Worm (Caenorhabditis elegans) whole organism, young adult: ENCODE measurements around the gene F41G3.21.

Experiments used
- C06A6.2 ChIP-seq: fragments of 200-800 bp; sonication (Bioruptor generic); conservative IDR thresholded peaks from 2 replicates; pipeline ENCODE4 v1.3.6; 2022; ENCODE audit warnings: missing genetic modification characterization, missing compliant biosample characterization
- D2030.7 ChIP-seq: fragments of 200-800 bp; sonication (Bioruptor generic); IDR thresholded peaks from 2 replicates; pipeline ENCODE4 v1.3.6; 2022; ENCODE audit warnings: missing genetic modification reagents, missing genetic modification characterization, missing compliant biosample characterization
- F10E7.11 ChIP-seq: sonication (generic microtip); optimal IDR thresholded peaks from 2 replicates; lab custom pipeline; 2017; ENCODE audit warnings: mild to moderate bottlenecking, missing genetic modification characterization, moderate library complexity, missing compliant biosample characterization
- F23B12.7 ChIP-seq: sonication (generic microtip); optimal IDR thresholded peaks from 2 replicates; lab custom pipeline; 2017; ENCODE audit warnings: missing genetic modification characterization, mild to moderate bottlenecking, missing compliant biosample characterization, antibody characterized with exemption, moderate library complexity; ENCODE audit not compliant: insufficient read depth
- F39B2.1 ChIP-seq: fragments of 200-800 bp; sonication (Bioruptor generic); IDR thresholded peaks from 2 replicates; pipeline ENCODE4 v1.3.6; 2022; ENCODE audit warnings: missing genetic modification reagents, missing genetic modification characterization, missing compliant biosample characterization
- K11D2.4 ChIP-seq: fragments of 200-800 bp; sonication (Bioruptor generic); IDR thresholded peaks from 2 replicates; pipeline ENCODE4 v1.3.6; 2022; ENCODE audit warnings: missing genetic modification reagents, missing genetic modification characterization, missing compliant biosample characterization
- K12H6.12 ChIP-seq: fragments of 200-800 bp; sonication (Bioruptor generic); optimal IDR thresholded peaks from 2 replicates; lab custom pipeline; 2018; ENCODE audit warnings: mild to moderate bottlenecking, missing genetic modification characterization, missing compliant biosample characterization
- Y67H2A.10 ChIP-seq: fragments of 200-800 bp; sonication (Bioruptor generic); conservative IDR thresholded peaks from 2 replicates; pipeline ENCODE4 v1.3.6; 2022; ENCODE audit warnings: missing genetic modification reagents, missing genetic modification characterization, missing compliant biosample characterization
- ZK185.1 ChIP-seq: sonication (generic microtip); optimal IDR thresholded peaks from 2 replicates; lab custom pipeline; 2016; ENCODE audit warnings: mild to moderate bottlenecking, missing genetic modification characterization, missing compliant biosample characterization; ENCODE audit not compliant: poor library complexity, severe bottlenecking
- akir-1 ChIP-seq: fragments of 200-800 bp; sonication (Bioruptor generic); optimal IDR thresholded peaks from 2 replicates; lab custom pipeline; 2018; ENCODE audit warnings: mild to moderate bottlenecking, missing genetic modification characterization, moderate library complexity, missing compliant biosample characterization
- attf-3 ChIP-seq: fragments of 200-800 bp; sonication (Bioruptor generic); conservative IDR thresholded peaks from 2 replicates; pipeline ENCODE4 v1.3.6; 2022; ENCODE audit warnings: missing genetic modification reagents, missing genetic modification characterization, missing compliant biosample characterization
- attf-6 ChIP-seq: fragments of 200-800 bp; sonication (Bioruptor generic); IDR thresholded peaks from 2 replicates; pipeline ENCODE4 v1.3.6; 2022; ENCODE audit warnings: missing genetic modification reagents, missing genetic modification characterization, missing compliant biosample characterization
- bed-1 ChIP-seq: fragments of 200-800 bp; sonication (Bioruptor generic); IDR thresholded peaks from 2 replicates; pipeline ENCODE4 v1.3.6; 2022; ENCODE audit warnings: missing genetic modification reagents, missing genetic modification characterization, missing compliant biosample characterization
- ccch-3 ChIP-seq: fragments of 200-800 bp; sonication (Bioruptor generic); optimal IDR thresholded peaks from 2 replicates; lab custom pipeline; 2018; ENCODE audit warnings: mild to moderate bottlenecking, missing genetic modification characterization, missing compliant biosample characterization
- cebp-2 ChIP-seq: fragments of 200-800 bp; sonication (Bioruptor generic); IDR thresholded peaks from 2 replicates; pipeline ENCODE4 v1.3.6; 2022; ENCODE audit warnings: missing genetic modification characterization, missing compliant biosample characterization
- dpl-1 ChIP-seq: fragments of 150-350 bp; optimal IDR thresholded peaks from 2 replicates; lab custom pipeline; 2014; ENCODE audit warnings: missing biosample characterization, missing genetic modification reagents, missing genetic modification characterization
- egl-44 ChIP-seq: fragments of 200-800 bp; sonication (Bioruptor generic); IDR thresholded peaks from 2 replicates; pipeline ENCODE4 v1.3.6; 2022; ENCODE audit warnings: missing genetic modification reagents, missing genetic modification characterization, missing compliant biosample characterization
- egrh-3 ChIP-seq: fragments of 200-800 bp; sonication (Bioruptor generic); IDR thresholded peaks from 2 replicates; pipeline ENCODE4 v1.3.6; 2022; ENCODE audit warnings: missing genetic modification reagents, missing genetic modification characterization, missing compliant biosample characterization
- gei-17 ChIP-seq: fragments of 200-800 bp; sonication (Bioruptor generic); optimal IDR thresholded peaks from 2 replicates; lab custom pipeline; 2018; ENCODE audit warnings: mild to moderate bottlenecking, missing genetic modification characterization, missing compliant biosample characterization
- him-1 ChIP-seq: sonication (generic microtip); optimal IDR thresholded peaks from 2 replicates; lab custom pipeline; 2016; ENCODE audit warnings: missing genotype, missing genetic modification reagents, missing genetic modification characterization, missing compliant biosample characterization
- hrde-1 ChIP-seq: sonication (generic microtip); optimal IDR thresholded peaks from 2 replicates; lab custom pipeline; 2016; ENCODE audit warnings: missing genetic modification characterization, mild to moderate bottlenecking, missing compliant biosample characterization, moderate library complexity, missing genotype, missing genetic modification reagents, borderline replicate concordance
- lag-1 ChIP-seq: fragments of 200-800 bp; sonication (Bioruptor generic); IDR thresholded peaks from 2 replicates; pipeline ENCODE4 v1.3.6; 2022; ENCODE audit warnings: missing genetic modification reagents, missing genetic modification characterization, missing compliant biosample characterization
- lsl-1 ChIP-seq: fragments of 200-800 bp; sonication (Bioruptor generic); optimal IDR thresholded peaks from 2 replicates; lab custom pipeline; 2018; ENCODE audit warnings: mild to moderate bottlenecking, missing genetic modification characterization, moderate library complexity, missing compliant biosample characterization
- lsy-27 ChIP-seq: sonication (generic microtip); optimal IDR thresholded peaks from 2 replicates; lab custom pipeline; 2017; ENCODE audit warnings: missing genetic modification characterization, mild to moderate bottlenecking, missing compliant biosample characterization, antibody characterized with exemption, missing genotype, borderline replicate concordance; ENCODE audit not compliant: insufficient read depth
- madf-3 ChIP-seq: fragments of 200-800 bp; sonication (Bioruptor generic); IDR thresholded peaks from 2 replicates; pipeline ENCODE4 v1.3.6; 2022; ENCODE audit warnings: missing genetic modification reagents, missing genetic modification characterization, missing compliant biosample characterization
- madf-6 ChIP-seq: fragments of 200-800 bp; sonication (Bioruptor generic); IDR thresholded peaks from 2 replicates; pipeline ENCODE4 v1.3.6; 2022; ENCODE audit warnings: missing genetic modification reagents, missing genetic modification characterization, missing compliant biosample characterization
- madf-8 ChIP-seq: fragments of 200-800 bp; sonication (Bioruptor generic); conservative IDR thresholded peaks from 2 replicates; pipeline ENCODE4 v1.3.6; 2022; ENCODE audit warnings: missing genetic modification reagents, missing genetic modification characterization, missing compliant biosample characterization
- mxl-1 ChIP-seq: sonication (generic microtip); optimal IDR thresholded peaks from 2 replicates; lab custom pipeline; 2016; ENCODE audit warnings: missing genetic modification characterization, missing compliant biosample characterization
- nhr-27 ChIP-seq: fragments of 200-800 bp; sonication (Bioruptor generic); optimal IDR thresholded peaks from 2 replicates; lab custom pipeline; 2018; ENCODE audit warnings: mild to moderate bottlenecking, missing genetic modification characterization, moderate library complexity, missing compliant biosample characterization
- nhr-80 ChIP-seq: sonication (generic microtip); optimal IDR thresholded peaks from 2 replicates; lab custom pipeline; 2016; ENCODE audit warnings: missing genetic modification characterization, missing compliant biosample characterization
- nhr-90 ChIP-seq: sonication (generic microtip); optimal IDR thresholded peaks from 2 replicates; lab custom pipeline; 2016; ENCODE audit warnings: missing genotype, mild to moderate bottlenecking, missing genetic modification characterization, missing compliant biosample characterization
- pbrm-1 ChIP-seq: fragments of 200-800 bp; sonication (Bioruptor generic); IDR thresholded peaks from 2 replicates; pipeline ENCODE4 v1.3.6; 2022; ENCODE audit warnings: missing genetic modification reagents, missing genetic modification characterization, missing compliant biosample characterization
- snpc-1.1 ChIP-seq: sonication (generic microtip); optimal IDR thresholded peaks from 2 replicates; lab custom pipeline; 2017; ENCODE audit warnings: missing genetic modification characterization, mild to moderate bottlenecking, missing compliant biosample characterization, antibody characterized with exemption, moderate library complexity, missing genotype, missing genetic modification reagents; ENCODE audit not compliant: insufficient read depth
- snpc-1.3 ChIP-seq: sonication (generic microtip); optimal IDR thresholded peaks from 2 replicates; lab custom pipeline; 2017; ENCODE audit warnings: missing genetic modification characterization, mild to moderate bottlenecking, missing compliant biosample characterization, antibody characterized with exemption, moderate library complexity, missing genotype, missing genetic modification reagents; ENCODE audit not compliant: insufficient read depth
- somi-1 ChIP-seq: fragments of 200-800 bp; sonication (Bioruptor generic); optimal IDR thresholded peaks from 2 replicates; lab custom pipeline; 2018; ENCODE audit warnings: mild to moderate bottlenecking, missing genetic modification characterization, missing compliant biosample characterization

The F41G3.21 gene

DNA sequence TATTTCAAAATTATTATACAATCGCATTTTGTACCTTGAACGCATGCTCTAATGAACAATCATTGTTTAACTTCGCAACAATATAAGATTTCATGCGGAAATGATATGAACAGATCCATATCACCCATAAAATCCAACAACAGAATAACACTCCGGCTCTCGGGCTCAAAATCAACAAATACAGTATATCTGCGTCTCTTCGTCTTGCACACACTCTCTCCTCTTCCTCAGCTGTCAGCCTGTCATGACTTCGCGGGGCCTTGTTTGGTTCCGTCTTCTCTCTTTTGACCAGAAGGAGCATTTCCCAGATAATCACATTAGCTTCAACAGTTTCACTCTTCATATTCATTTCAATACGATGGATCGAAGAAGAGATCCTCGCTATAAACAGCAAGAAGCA is 3.5 kb upstream of the F41G3.21 start, which contains the start of gene F41G3.3:
TSS of gene F41G3.3 (plus strand) at position 301 of the 400 bp plus-strand sequence.
- no peak for TF ChIP-seq nhr-80
- no peak for TF ChIP-seq F39B2.1 (GFP tag; lab: Robert Waterston, UW)
- no peak for TF ChIP-seq attf-6 (GFP tag; lab: Robert Waterston, UW)
- no peak for TF ChIP-seq akir-1 (GFP tag; lab: Kevin White, UChicago)
- no peak for TF ChIP-seq egrh-3 (GFP tag; lab: Robert Waterston, UW)
- no peak for TF ChIP-seq lsy-27 (tag; lab: Kevin White, UChicago)
- TF ChIP-seq snpc-1.3 (tag; lab: Kevin White, UChicago): no peak
- TF ChIP-seq cebp-2: no peak
- TF ChIP-seq K11D2.4: no peak
- TF ChIP-seq nhr-90 (tag; lab: Kevin White, UChicago): no peak
- TF ChIP-seq lsl-1 (GFP tag; lab: Kevin White, UChicago): no peak
- TF ChIP-seq F10E7.11 (tag; lab: Kevin White, UChicago): no peak
- TF ChIP-seq C06A6.2 (GFP tag; lab: Robert Waterston, UW): no peak
- TF ChIP-seq snpc-1.1: no peak

DNA sequence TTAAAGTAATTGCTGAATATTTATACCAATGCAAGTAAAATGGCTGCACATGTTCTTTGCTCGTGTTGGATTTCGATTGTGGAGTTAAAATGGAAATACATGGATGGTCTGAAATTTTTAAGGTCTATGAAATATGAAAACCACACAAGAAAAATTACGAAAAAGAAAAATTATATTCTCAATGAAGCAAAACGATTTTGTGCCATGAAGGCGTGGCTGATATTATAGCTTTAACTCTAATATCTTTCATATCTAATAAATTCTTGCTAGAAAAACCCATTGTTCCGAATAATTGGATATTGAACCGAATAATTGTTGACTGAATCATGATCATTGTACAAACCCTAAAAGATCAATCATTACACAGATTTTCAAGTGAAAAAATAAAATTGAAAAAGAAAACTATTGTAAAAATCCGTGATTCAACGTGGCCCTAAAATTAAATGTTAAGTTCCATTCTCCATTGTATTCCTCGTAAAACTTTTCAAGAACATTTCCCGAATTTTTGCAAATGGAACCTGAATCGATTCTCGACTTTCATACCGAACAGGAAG is 2.0 kb upstream of the F41G3.21 start, which contains the start of the genes srx-95 and fis-1:
TSS of gene srx-95 (minus strand) at position 101 of the 554 bp plus-strand sequence.
TSS of gene fis-1 (plus strand) at position 504 of the 554 bp plus-strand sequence.
- TF ChIP-seq F23B12.7 (tag; lab: Kevin White, UChicago): no peak
- no peak for TF ChIP-seq somi-1 (GFP tag; lab: Kevin White, UChicago)
- no peak for TF ChIP-seq D2030.7 (GFP tag; lab: Robert Waterston, UW)
- TF ChIP-seq cebp-2: no peak
- TF ChIP-seq K12H6.12 (tag; lab: Kevin White, UChicago): no peak
- TF ChIP-seq lag-1: no peak
- TF ChIP-seq bed-1 (GFP tag; lab: Robert Waterston, UW): no peak
- no peak for TF ChIP-seq Y67H2A.10
- TF ChIP-seq him-1: no peak
- no peak for TF ChIP-seq madf-3 (GFP tag; lab: Robert Waterston, UW)
- TF ChIP-seq egl-44 (GFP tag; lab: Robert Waterston, UW): no peak
- TF ChIP-seq lsl-1 (GFP tag; lab: Kevin White, UChicago): no peak
- TF ChIP-seq attf-3 (GFP tag; lab: Robert Waterston, UW): no peak
- TF ChIP-seq K11D2.4: no peak
- TF ChIP-seq F10E7.11 (tag; lab: Kevin White, UChicago): no peak

DNA sequence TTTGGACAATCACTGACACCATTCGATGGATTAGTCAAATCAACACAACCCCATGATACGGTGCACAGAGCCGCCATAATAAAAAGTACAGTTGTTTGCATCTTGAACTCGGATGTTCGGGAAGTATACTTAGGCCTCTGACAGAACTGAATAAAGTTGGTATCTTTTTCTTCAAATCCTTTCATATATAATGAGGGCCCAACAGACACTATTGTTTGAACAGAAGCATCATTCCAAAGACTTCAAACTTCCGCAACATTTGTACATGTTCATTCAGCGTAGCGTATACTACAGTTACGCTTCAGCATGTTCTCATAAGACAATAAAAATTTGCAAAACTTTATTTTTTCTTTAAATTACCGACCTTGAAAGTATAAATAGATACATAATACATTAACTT is 723 bp downstream of the F41G3.21 start, which contains the start of gene F41G3.19:
TSS of gene F41G3.19 (minus strand) at position 101 of the 400 bp plus-strand sequence.
- no peak for TF ChIP-seq D2030.7 (GFP tag; lab: Robert Waterston, UW)
- TF ChIP-seq ZK185.1: no peak
- TF ChIP-seq dpl-1 (GFP tag; lab: Kevin White, UChicago): no peak
- no peak for TF ChIP-seq madf-6 (GFP tag; lab: Robert Waterston, UW)
- TF ChIP-seq madf-8 (GFP tag; lab: Robert Waterston, UW): no peak
- TF ChIP-seq gei-17 (GFP tag; lab: Kevin White, UChicago): no peak

DNA sequence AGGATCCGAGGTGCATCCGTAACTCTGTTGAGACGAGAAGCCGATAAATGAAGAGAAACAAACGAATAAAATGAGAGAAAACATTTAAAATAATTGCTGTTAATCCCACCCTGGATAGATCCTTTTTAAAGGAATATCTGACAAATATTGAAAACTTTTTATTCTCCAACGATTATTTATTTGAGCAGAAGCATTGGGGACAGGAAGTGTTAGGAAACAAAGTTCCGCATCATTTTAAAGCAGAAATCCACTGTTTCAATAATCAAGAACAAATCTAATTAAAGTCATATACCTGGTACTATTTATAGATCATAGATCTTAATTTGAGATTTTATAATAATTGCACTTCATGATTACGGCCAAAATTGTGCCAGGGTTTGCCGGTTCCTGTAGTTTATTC is 1.8 kb downstream of the F41G3.21 start, which contains the start of gene F41G3.20:
TSS of gene F41G3.20 (minus strand) at position 101 of the 400 bp plus-strand sequence.
- TF ChIP-seq mxl-1 (tag; lab: Kevin White, UChicago): no peak
- no peak for TF ChIP-seq nhr-27 (tag; lab: Kevin White, UChicago)
- no peak for TF ChIP-seq F10E7.11 (tag; lab: Kevin White, UChicago)
- TF ChIP-seq nhr-90 (tag; lab: Kevin White, UChicago): no peak
- TF ChIP-seq hrde-1: no peak
- TF ChIP-seq ccch-3 (GFP tag; lab: Kevin White, UChicago): no peak
- TF ChIP-seq pbrm-1 (GFP tag; lab: Robert Waterston, UW): no peak
- TF ChIP-seq, all 124 proteins: peak for 0
